Worm (Caenorhabditis elegans) whole organism, young adult: ENCODE measurements around the gene ugt-33.

ENCODE experiments used
- B0336.3 ChIP-seq: fragments of 200-800 bp; sonication (Bioruptor generic); IDR thresholded peaks from 2 replicates; pipeline ENCODE4 v1.3.6; 2022; ENCODE audit warnings: missing genetic modification characterization, missing compliant biosample characterization
- C06A6.2 ChIP-seq: fragments of 200-800 bp; sonication (Bioruptor generic); conservative IDR thresholded peaks from 2 replicates; pipeline ENCODE4 v1.3.6; 2022; ENCODE audit warnings: missing genetic modification characterization, missing compliant biosample characterization
- F52B5.7 ChIP-seq: sonication (generic microtip); optimal IDR thresholded peaks from 2 replicates; lab custom pipeline; 2016; ENCODE audit warnings: mild to moderate bottlenecking, missing genetic modification characterization, missing compliant biosample characterization
- K12H6.12 ChIP-seq: fragments of 200-800 bp; sonication (Bioruptor generic); optimal IDR thresholded peaks from 2 replicates; lab custom pipeline; 2018; ENCODE audit warnings: mild to moderate bottlenecking, missing genetic modification characterization, missing compliant biosample characterization
- T07F8.4 ChIP-seq: sonication (generic microtip); optimal IDR thresholded peaks from 2 replicates; lab custom pipeline; 2016; ENCODE audit warnings: mild to moderate bottlenecking, missing genetic modification characterization, moderate library complexity, missing compliant biosample characterization
- Y53G8AR.9 ChIP-seq: fragments of 200-800 bp; sonication (Bioruptor generic); conservative IDR thresholded peaks from 2 replicates; pipeline ENCODE4 v1.3.6; 2022; ENCODE audit warnings: missing genetic modification reagents, missing genetic modification characterization, missing compliant biosample characterization
- Y67H2A.10 ChIP-seq: fragments of 200-800 bp; sonication (Bioruptor generic); conservative IDR thresholded peaks from 2 replicates; pipeline ENCODE4 v1.3.6; 2022; ENCODE audit warnings: missing genetic modification reagents, missing genetic modification characterization, missing compliant biosample characterization
- Y79H2A.3 ChIP-seq: fragments of 200-800 bp; sonication (Bioruptor generic); conservative IDR thresholded peaks from 2 replicates; pipeline ENCODE4 v1.3.6; 2022; ENCODE audit warnings: missing genetic modification reagents, missing genetic modification characterization, missing compliant biosample characterization
- Y95B8A.8 ChIP-seq: fragments of 200-800 bp; sonication (Bioruptor generic); IDR thresholded peaks from 2 replicates; pipeline ENCODE4 v1.3.6; 2022; ENCODE audit warnings: missing genetic modification reagents, missing genetic modification characterization, missing compliant biosample characterization
- aptf-2 ChIP-seq: fragments of 200-800 bp; sonication (Bioruptor generic); conservative IDR thresholded peaks from 2 replicates; pipeline ENCODE4 v1.3.6; 2022; ENCODE audit warnings: missing genetic modification reagents, missing genetic modification characterization, missing compliant biosample characterization
- attf-5 ChIP-seq: fragments of 200-800 bp; sonication (Bioruptor generic); optimal IDR thresholded peaks from 2 replicates; lab custom pipeline; 2018; ENCODE audit warnings: mild to moderate bottlenecking, missing genetic modification characterization, missing compliant biosample characterization
- attf-6 ChIP-seq: fragments of 200-800 bp; sonication (Bioruptor generic); IDR thresholded peaks from 2 replicates; pipeline ENCODE4 v1.3.6; 2022; ENCODE audit warnings: missing genetic modification reagents, missing genetic modification characterization, missing compliant biosample characterization
- ccch-3 ChIP-seq: fragments of 200-800 bp; sonication (Bioruptor generic); optimal IDR thresholded peaks from 2 replicates; lab custom pipeline; 2018; ENCODE audit warnings: mild to moderate bottlenecking, missing genetic modification characterization, missing compliant biosample characterization
- ceh-27 ChIP-seq: fragments of 200-800 bp; sonication (Bioruptor generic); optimal IDR thresholded peaks from 2 replicates; lab custom pipeline; 2018; ENCODE audit warnings: mild to moderate bottlenecking, missing genetic modification characterization, moderate library complexity, missing compliant biosample characterization
- ceh-40 ChIP-seq: fragments of 200-800 bp; sonication (Bioruptor generic); IDR thresholded peaks from 2 replicates; pipeline ENCODE4 v1.3.6; 2022; ENCODE audit warnings: missing genetic modification characterization, missing compliant biosample characterization
- chd-7 ChIP-seq: sonication (generic microtip); optimal IDR thresholded peaks from 2 replicates; lab custom pipeline; 2016; ENCODE audit warnings: mild to moderate bottlenecking, missing genetic modification characterization, moderate library complexity, missing compliant biosample characterization
- die-1 ChIP-seq: sonication (generic microtip); optimal IDR thresholded peaks from 2 replicates; lab custom pipeline; 2016; ENCODE audit warnings: missing genotype, mild to moderate bottlenecking, missing genetic modification characterization, missing compliant biosample characterization
- dox-1 ChIP-seq: fragments of 200-800 bp; sonication (Bioruptor generic); IDR thresholded peaks from 2 replicates; pipeline ENCODE4 v1.3.6; 2022; ENCODE audit warnings: missing genetic modification reagents, missing genetic modification characterization, missing compliant biosample characterization
- dpl-1 ChIP-seq: fragments of 150-350 bp; optimal IDR thresholded peaks from 2 replicates; lab custom pipeline; 2014; ENCODE audit warnings: missing biosample characterization, missing genetic modification reagents, missing genetic modification characterization
- ekl-4 ChIP-seq: fragments of 200-800 bp; sonication (Bioruptor generic); IDR thresholded peaks from 2 replicates; pipeline ENCODE4 v1.3.6; 2022; ENCODE audit warnings: missing genetic modification reagents, missing genetic modification characterization, missing compliant biosample characterization
- gei-17 ChIP-seq: fragments of 200-800 bp; sonication (Bioruptor generic); optimal IDR thresholded peaks from 2 replicates; lab custom pipeline; 2018; ENCODE audit warnings: mild to moderate bottlenecking, missing genetic modification characterization, missing compliant biosample characterization
- hmg-1.2 ChIP-seq: fragments of 200-800 bp; sonication (Bioruptor generic); IDR thresholded peaks from 2 replicates; pipeline ENCODE4 v1.3.6; 2022; ENCODE audit warnings: missing genetic modification reagents, missing genetic modification characterization, missing compliant biosample characterization
- lin-35 ChIP-seq, 3 experiments: fragments of 150-350 bp in 2 of 3; sonication (generic microtip) in 1 of 3; optimal IDR thresholded peaks; 2 replicates each; lab custom pipeline; 2014 to 2018; ENCODE audit warnings: missing biosample characterization in 3 of 3, missing genetic modification characterization in 3 of 3, missing genetic modification reagents in 3 of 3
- lin-40 ChIP-seq: sonication (generic microtip); optimal IDR thresholded peaks from 2 replicates; lab custom pipeline; 2016; ENCODE audit warnings: missing genetic modification characterization, mild to moderate bottlenecking, missing compliant biosample characterization, missing genotype, missing genetic modification reagents
- lin-54 ChIP-seq: fragments of 200-800 bp; sonication (Bioruptor generic); optimal IDR thresholded peaks from 2 replicates; lab custom pipeline; 2018; ENCODE audit warnings: mild to moderate bottlenecking, missing genetic modification characterization, missing compliant biosample characterization
- lir-1 ChIP-seq: fragments of 200-800 bp; sonication (Bioruptor generic); conservative IDR thresholded peaks from 2 replicates; pipeline ENCODE4 v1.3.6; 2022; ENCODE audit warnings: missing genetic modification reagents, missing genetic modification characterization, missing compliant biosample characterization
- madf-10 ChIP-seq: sonication (generic microtip); optimal IDR thresholded peaks from 2 replicates; lab custom pipeline; 2016; ENCODE audit warnings: mild to moderate bottlenecking, missing genetic modification characterization, missing compliant biosample characterization
- madf-8 ChIP-seq: fragments of 200-800 bp; sonication (Bioruptor generic); conservative IDR thresholded peaks from 2 replicates; pipeline ENCODE4 v1.3.6; 2022; ENCODE audit warnings: missing genetic modification reagents, missing genetic modification characterization, missing compliant biosample characterization
- mcd-1 ChIP-seq: fragments of 200-800 bp; sonication (Bioruptor generic); IDR thresholded peaks from 2 replicates; pipeline ENCODE4 v1.3.6; 2022; ENCODE audit warnings: missing genetic modification reagents, missing genetic modification characterization, missing compliant biosample characterization
- mes-4 ChIP-seq: sonication (generic microtip); optimal IDR thresholded peaks from 2 replicates; lab custom pipeline; 2016; ENCODE audit warnings: missing genotype, missing genetic modification characterization, missing compliant biosample characterization
- mxl-1 ChIP-seq: sonication (generic microtip); optimal IDR thresholded peaks from 2 replicates; lab custom pipeline; 2016; ENCODE audit warnings: missing genetic modification characterization, missing compliant biosample characterization
- nfya-2 ChIP-seq: fragments of 200-800 bp; sonication (Bioruptor generic); IDR thresholded peaks from 2 replicates; pipeline ENCODE4 v1.3.6; 2022; ENCODE audit warnings: missing genetic modification reagents, missing genetic modification characterization, missing compliant biosample characterization
- nhr-80 ChIP-seq: sonication (generic microtip); optimal IDR thresholded peaks from 2 replicates; lab custom pipeline; 2016; ENCODE audit warnings: missing genetic modification characterization, missing compliant biosample characterization
- pbrm-1 ChIP-seq: fragments of 200-800 bp; sonication (Bioruptor generic); IDR thresholded peaks from 2 replicates; pipeline ENCODE4 v1.3.6; 2022; ENCODE audit warnings: missing genetic modification reagents, missing genetic modification characterization, missing compliant biosample characterization
- repo-1 ChIP-seq: sonication (generic microtip); optimal IDR thresholded peaks from 2 replicates; lab custom pipeline; 2017; ENCODE audit warnings: mild to moderate bottlenecking, missing genetic modification characterization, missing compliant biosample characterization
- snpc-4 ChIP-seq, 5 experiments: fragments of 150-350 bp in 1 of 5; sonication (generic microtip) in 4 of 5; optimal IDR thresholded peaks; 2 replicates each; lab custom pipeline; 2014 to 2018; ENCODE audit warnings: missing genetic modification characterization in 5 of 5, missing biosample characterization in 3 of 5, antibody characterized with exemption in 2 of 5, mild to moderate bottlenecking in 2 of 5, missing compliant biosample characterization in 2 of 5, missing genotype in 2 of 5, moderate library complexity in 2 of 5, missing genetic modification reagents in 1 of 5
- somi-1 ChIP-seq: fragments of 200-800 bp; sonication (Bioruptor generic); optimal IDR thresholded peaks from 2 replicates; lab custom pipeline; 2018; ENCODE audit warnings: mild to moderate bottlenecking, missing genetic modification characterization, missing compliant biosample characterization
- sptf-2 ChIP-seq: fragments of 200-800 bp; sonication (Bioruptor generic); optimal IDR thresholded peaks from 2 replicates; lab custom pipeline; 2018; ENCODE audit warnings: mild to moderate bottlenecking, missing genetic modification characterization, missing compliant biosample characterization
- tbp1 ChIP-seq: fragments of 200-800 bp; sonication (Bioruptor generic); optimal IDR thresholded peaks from 2 replicates; lab custom pipeline; 2018; ENCODE audit warnings: mild to moderate bottlenecking, missing genetic modification characterization, missing compliant biosample characterization
- tbx-9 ChIP-seq: sonication (generic microtip); optimal IDR thresholded peaks from 2 replicates; lab custom pipeline; 2016; ENCODE audit warnings: borderline replicate concordance, missing genetic modification characterization, inconsistent platforms, missing compliant biosample characterization
- tlf-1 ChIP-seq: fragments of 200-800 bp; sonication (Bioruptor generic); optimal IDR thresholded peaks from 2 replicates; lab custom pipeline; 2018; ENCODE audit warnings: mild to moderate bottlenecking, missing genetic modification characterization, missing compliant biosample characterization
- zfh-2 ChIP-seq: fragments of 200-800 bp; sonication (Bioruptor generic); conservative IDR thresholded peaks from 2 replicates; pipeline ENCODE4 v1.3.6; 2022; ENCODE audit warnings: missing genetic modification reagents, missing genetic modification characterization, missing compliant biosample characterization
- ztf-18 ChIP-seq: sonication (generic microtip); optimal IDR thresholded peaks from 2 replicates; lab custom pipeline; 2016; ENCODE audit warnings: missing genotype, mild to moderate bottlenecking, missing genetic modification characterization, missing compliant biosample characterization
- ztf-25 ChIP-seq: fragments of 200-800 bp; sonication (Bioruptor generic); IDR thresholded peaks from 2 replicates; pipeline ENCODE4 v1.3.6; 2022; ENCODE audit warnings: missing genetic modification reagents, missing genetic modification characterization, missing compliant biosample characterization
- ztf-26 ChIP-seq: sonication (generic microtip); optimal IDR thresholded peaks from 2 replicates; lab custom pipeline; 2017; ENCODE audit warnings: missing genetic modification characterization, missing compliant biosample characterization
- ztf-3 ChIP-seq: fragments of 200-800 bp; sonication (Bioruptor generic); optimal IDR thresholded peaks from 2 replicates; lab custom pipeline; 2018; ENCODE audit warnings: mild to moderate bottlenecking, missing genetic modification characterization, missing compliant biosample characterization

ugt-33 gene

ce11 chrV:10465478-10465877 lies 27.7 kb upstream of the ugt-33 start:
- no peak for TF ChIP-seq nfya-2 (GFP tag; lab: Robert Waterston, UW)
- no peak for TF ChIP-seq Y95B8A.8 (GFP tag; lab: Robert Waterston, UW)
- TF ChIP-seq mxl-1 (tag; lab: Kevin White, UChicago): no peak
- no peak for TF ChIP-seq attf-6 (GFP tag; lab: Robert Waterston, UW)
- no peak for TF ChIP-seq ekl-4 (GFP tag; lab: Robert Waterston, UW)
- TF ChIP-seq lin-54: no peak
- TF ChIP-seq madf-8 (GFP tag; lab: Robert Waterston, UW): no peak
- TF ChIP-seq ccch-3 (GFP tag; lab: Kevin White, UChicago): no peak
- TF ChIP-seq die-1 (tag; lab: Kevin White, UChicago): no peak
- TF ChIP-seq repo-1: no peak
- no peak for TF ChIP-seq sptf-2
- TF ChIP-seq mes-4 (tag; lab: Kevin White, UChicago): no peak
- TF ChIP-seq ztf-25 (GFP tag; lab: Robert Waterston, UW): no peak
- no peak for TF ChIP-seq lir-1 (GFP tag; lab: Robert Waterston, UW)
- TF ChIP-seq Y79H2A.3: no peak
- TF ChIP-seq zfh-2 (GFP tag; lab: Robert Waterston, UW): no peak
- no peak for TF ChIP-seq C06A6.2 (GFP tag; lab: Robert Waterston, UW)

ce11 chrV:10466607-10467092 lies 26.6 kb upstream of the ugt-33 start:
- TF ChIP-seq gei-17 (GFP tag; lab: Kevin White, UChicago) (peak; percentile 7), ceh-40 (no peak), tlf-1 (GFP tag; lab: Kevin White, UChicago) (peak; percentile 53), pbrm-1 (GFP tag; lab: Robert Waterston, UW) (peak; percentile 73), tbx-9 (tag; lab: Kevin White, UChicago) (no peak), nhr-80 (tag; lab: Kevin White, UChicago) (peak; percentile 64), C06A6.2 (GFP tag; lab: Robert Waterston, UW) (peak; percentile 79), madf-10 (peak; percentile 75), somi-1 (peak; percentile 92), dpl-1 (no peak), lir-1 (GFP tag; lab: Robert Waterston, UW) (peak; percentile 32; the same call in 1 of the 2 replicates), Y67H2A.10 (0 out of 2 replicates have a peak, but pooled peaks have one; percentile 39), aptf-2 (GFP tag; lab: Robert Waterston, UW) (no peak), Y53G8AR.9 (GFP tag; lab: Robert Waterston, UW) (0 out of 2 replicates have a peak, but pooled peaks have one; percentile 56), T07F8.4 (tag; lab: Kevin White, UChicago) (no peak), chd-7 (tag; lab: Kevin White, UChicago) (peak; percentile 81), attf-5 (peak; percentile 89), ceh-27 (peak; percentile 94), K12H6.12 (tag; lab: Kevin White, UChicago) (peak; percentile 90), snpc-4 (GFP tag; optimal IDR thresholded peaks at IDR 0.05; lab: Kevin White, UChicago) (no peak), snpc-4 (tag; optimal IDR thresholded peaks at IDR 0.05; lab: Kevin White, UChicago) (peak; percentile 25 to 67 (median 38)), lin-40 (tag; lab: Kevin White, UChicago) (peak; percentile 94), die-1 (tag; lab: Kevin White, UChicago) (peak; percentile 60), B0336.3 (GFP tag; lab: Robert Waterston, UW) (peak; percentile 81), ekl-4 (GFP tag; lab: Robert Waterston, UW) (0 out of 2 replicates have a peak, but pooled peaks have one; percentile 46), attf-6 (GFP tag; lab: Robert Waterston, UW) (no peak), dox-1 (GFP tag; lab: Robert Waterston, UW) (peak; percentile 78; the same call in 1 of the 2 replicates), hmg-1.2 (GFP tag; lab: Robert Waterston, UW) (peak; percentile 85), lin-54 (peak; percentile 57), ztf-26 (tag; lab: Kevin White, UChicago) (peak; percentile 38), mcd-1 (GFP tag; lab: Robert Waterston, UW) (peak; percentile 67; the same call in 1 of the 2 replicates), tbp1 (GFP tag; lab: Kevin White, UChicago) (peak; percentile 59), ztf-18 (tag; lab: Kevin White, UChicago) (peak; percentile 68), repo-1 (peak; percentile 23), ztf-3 (GFP tag; lab: Kevin White, UChicago) (peak; percentile 8), lin-35 (GFP tag; optimal IDR thresholded peaks at IDR 0.05; lab: Kevin White, UChicago) (peak in 1 of 3 experiments; percentile 79), F52B5.7 (tag; lab: Kevin White, UChicago) (peak; percentile 17)
